Worm (Caenorhabditis elegans) whole organism, L3 larva: ENCODE results near the gene C08B6.3.
A peak's percentile ranks its signal among the peaks of the same experiment; 100 is the strongest.

Experiments used
- R02D3.7 ChIP-seq: fragments of 150-350 bp; optimal IDR thresholded peaks from 2 replicates; lab custom pipeline; 2014; ENCODE audit warnings: missing biosample characterization, missing genetic modification characterization
- ZK546.5 ChIP-seq: sonication (generic microtip); optimal IDR thresholded peaks from 2 replicates; lab custom pipeline; 2017; ENCODE audit warnings: missing biosample characterization, missing genetic modification characterization
- ama-1 ChIP-seq: fragments of 150-350 bp; optimal IDR thresholded peaks from 2 replicates; lab custom pipeline; 2018
- ceh-16 ChIP-seq: sonication (generic microtip); optimal IDR thresholded peaks from 2 replicates; lab custom pipeline; 2017; ENCODE audit warnings: missing biosample characterization, missing genetic modification characterization
- ceh-28 ChIP-seq: fragments of 150-350 bp; optimal IDR thresholded peaks from 2 replicates; lab custom pipeline; 2014; ENCODE audit warnings: missing biosample characterization, missing genetic modification reagents, missing genetic modification characterization
- ceh-9 ChIP-seq: sonication (generic microtip); optimal IDR thresholded peaks from 2 replicates; lab custom pipeline; 2018; ENCODE audit warnings: missing biosample characterization, missing genetic modification characterization
- daf-12 ChIP-seq: fragments of 150-350 bp; optimal IDR thresholded peaks from 2 replicates; lab custom pipeline; 2014; ENCODE audit warnings: missing biosample characterization, missing genetic modification reagents, missing genetic modification characterization
- egl-27 ChIP-seq: sonication (generic microtip); optimal IDR thresholded peaks from 4 replicates; lab custom pipeline; 2017; ENCODE audit warnings: missing biosample characterization, missing genetic modification reagents, missing genetic modification characterization
- egl-5 ChIP-seq: fragments of 150-350 bp; optimal IDR thresholded peaks from 2 replicates; lab custom pipeline; 2017; ENCODE audit warnings: missing biosample characterization, missing genetic modification reagents, missing genetic modification characterization, inconsistent platforms
- elt-1 ChIP-seq: fragments of 150-350 bp; optimal IDR thresholded peaks from 2 replicates; lab custom pipeline; 2014; ENCODE audit warnings: missing biosample characterization, missing genetic modification characterization
- elt-2 ChIP-seq: sonication (generic microtip); optimal IDR thresholded peaks from 2 replicates; lab custom pipeline; 2016; ENCODE audit warnings: missing genetic modification reagents, mild to moderate bottlenecking, missing genetic modification characterization, missing compliant biosample characterization
- elt-3 ChIP-seq, 3 experiments: fragments of 150-350 bp in 1 of 3; sonication (generic microtip) in 2 of 3; optimal IDR thresholded peaks; 2 replicates in 2 of 3; 4 replicates in 1 of 3; lab custom pipeline; 2014 to 2017; ENCODE audit warnings: missing biosample characterization in 3 of 3, missing genetic modification characterization in 3 of 3
- fkh-2 ChIP-seq: fragments of 150-350 bp; optimal IDR thresholded peaks from 2 replicates; lab custom pipeline; 2014; ENCODE audit warnings: missing biosample characterization, missing genetic modification reagents, missing genetic modification characterization
- fos-1 ChIP-seq: fragments of 150-350 bp; optimal IDR thresholded peaks from 2 replicates; lab custom pipeline; 2014; ENCODE audit warnings: missing biosample characterization, missing genetic modification characterization
- hmg-11 ChIP-seq: sonication (generic microtip); optimal IDR thresholded peaks from 2 replicates; lab custom pipeline; 2016; ENCODE audit warnings: missing genetic modification characterization, missing compliant biosample characterization
- jun-1 ChIP-seq: fragments of 150-350 bp; optimal IDR thresholded peaks from 2 replicates; lab custom pipeline; 2014; ENCODE audit warnings: missing biosample characterization, missing genetic modification reagents, missing genetic modification characterization
- lin-15B ChIP-seq: fragments of 150-350 bp; optimal IDR thresholded peaks from 2 replicates; lab custom pipeline; 2014; ENCODE audit warnings: missing biosample characterization, missing genetic modification characterization
- lsy-12 ChIP-seq: sonication (generic microtip); optimal IDR thresholded peaks from 2 replicates; lab custom pipeline; 2016; ENCODE audit warnings: mild to moderate bottlenecking, missing genetic modification characterization, missing compliant biosample characterization
- mdl-1 ChIP-seq: fragments of 150-350 bp; optimal IDR thresholded peaks from 2 replicates; lab custom pipeline; 2014; ENCODE audit warnings: missing biosample characterization, missing genetic modification characterization
- nfya-1 ChIP-seq: sonication (generic microtip); optimal IDR thresholded peaks from 2 replicates; lab custom pipeline; 2017; ENCODE audit warnings: missing genetic modification characterization, mild to moderate bottlenecking, missing compliant biosample characterization, antibody characterized with exemption, moderate library complexity; ENCODE audit not compliant: insufficient read depth
- nhr-12 ChIP-seq: fragments of 150-350 bp; optimal IDR thresholded peaks from 2 replicates; lab custom pipeline; 2014; ENCODE audit warnings: missing biosample characterization, missing genetic modification characterization
- nhr-23 ChIP-seq: fragments of 150-350 bp; optimal IDR thresholded peaks from 2 replicates; lab custom pipeline; 2014; ENCODE audit warnings: missing biosample characterization, missing genetic modification reagents, missing genetic modification characterization
- nhr-237 ChIP-seq: fragments of 150-350 bp; optimal IDR thresholded peaks from 2 replicates; lab custom pipeline; 2014; ENCODE audit warnings: missing biosample characterization, missing genetic modification characterization
- nhr-25 ChIP-seq: sonication (generic microtip); optimal IDR thresholded peaks from 2 replicates; lab custom pipeline; 2017; ENCODE audit warnings: missing biosample characterization, missing genetic modification characterization
- nhr-28 ChIP-seq: fragments of 150-350 bp; optimal IDR thresholded peaks from 2 replicates; lab custom pipeline; 2014; ENCODE audit warnings: missing biosample characterization, missing genetic modification characterization
- nhr-43 ChIP-seq: sonication (generic microtip); optimal IDR thresholded peaks from 2 replicates; lab custom pipeline; 2016; ENCODE audit warnings: mild to moderate bottlenecking, missing genetic modification characterization, missing compliant biosample characterization; ENCODE audit not compliant: poor library complexity, severe bottlenecking
- nhr-67 ChIP-seq: fragments of 150-350 bp; optimal IDR thresholded peaks from 2 replicates; lab custom pipeline; 2014; ENCODE audit warnings: missing biosample characterization, missing genetic modification characterization
- nhr-76 ChIP-seq: fragments of 150-350 bp; sonication (generic microtip); optimal IDR thresholded peaks from 5 replicates; lab custom pipeline; 2014; ENCODE audit warnings: missing biosample characterization, missing genetic modification characterization
- pha-4 ChIP-seq: fragments of 150-350 bp; optimal IDR thresholded peaks from 2 replicates; lab custom pipeline; 2014; ENCODE audit warnings: missing biosample characterization, missing genetic modification reagents, missing genetic modification characterization
- pqm-1 ChIP-seq: fragments of 150-350 bp; optimal IDR thresholded peaks from 2 replicates; lab custom pipeline; 2017; ENCODE audit warnings: missing biosample characterization, missing genetic modification characterization, inconsistent platforms
- snpc-4 ChIP-seq: fragments of 150-350 bp; optimal IDR thresholded peaks from 2 replicates; lab custom pipeline; 2014; ENCODE audit warnings: missing biosample characterization, missing genetic modification characterization
- tbx-2 ChIP-seq: sonication (generic microtip); optimal IDR thresholded peaks from 2 replicates; lab custom pipeline; 2016; ENCODE audit warnings: mild to moderate bottlenecking, missing genetic modification characterization, missing compliant biosample characterization
- unc-39 ChIP-seq: sonication (generic microtip); optimal IDR thresholded peaks from 4 replicates; lab custom pipeline; 2017; ENCODE audit warnings: missing biosample characterization, missing genetic modification characterization
- unc-62 ChIP-seq: fragments of 150-350 bp; sonication (generic microtip); optimal IDR thresholded peaks from 4 replicates; lab custom pipeline; 2014; ENCODE audit warnings: missing biosample characterization, missing genetic modification reagents, missing genetic modification characterization
- zag-1 ChIP-seq: fragments of 150-350 bp; optimal IDR thresholded peaks from 2 replicates; lab custom pipeline; 2014; ENCODE audit warnings: missing biosample characterization, missing genetic modification characterization
- ztf-11 ChIP-seq: fragments of 150-350 bp; optimal IDR thresholded peaks from 2 replicates; lab custom pipeline; 2014; ENCODE audit warnings: missing biosample characterization, missing genetic modification characterization
- ztf-4 ChIP-seq: fragments of 150-350 bp; optimal IDR thresholded peaks from 2 replicates; lab custom pipeline; 2014; ENCODE audit warnings: missing biosample characterization, missing genetic modification characterization

Gene C08B6.3

ce11 chrV:10159972-10160371 is 47.9 kb upstream of the C08B6.3 start:
- no peak for TF ChIP-seq ceh-9 (tag; lab: Kevin White, UChicago)
- peak; percentile 78 for TF ChIP-seq elt-2 (tag; lab: Kevin White, UChicago)
- TF ChIP-seq pqm-1 (tag; lab: Kevin White, UChicago): peak; percentile 65
- TF ChIP-seq ceh-28: no peak
- no peak for TF ChIP-seq ztf-11
- peak; percentile 15 for TF ChIP-seq pha-4 (tag; lab: Kevin White, UChicago)
- TF ChIP-seq, all 47 proteins: peak for 3

ce11 chrV:10158528-10158927 is 46.4 kb upstream of the C08B6.3 start, which contains the start of gene srsx-30:
Gene srsx-30 (plus strand): TSS chrV:10158828.
- TF ChIP-seq pha-4 (tag; lab: Kevin White, UChicago): no peak
- no peak for TF ChIP-seq R02D3.7 (tag; lab: Kevin White, UChicago)
- no peak for TF ChIP-seq nhr-23
- TF ChIP-seq mdl-1 (tag; lab: Kevin White, UChicago): no peak

ce11 chrV:10154698-10155097 is 42.6 kb upstream of the C08B6.3 start, which contains the start of gene srsx-29:
Gene srsx-29 (plus strand): TSS chrV:10154998.
- TF ChIP-seq R02D3.7 (tag; lab: Kevin White, UChicago) (no peak), pha-4 (tag; lab: Kevin White, UChicago) (no peak), lin-15B (tag; lab: Kevin White, UChicago) (no peak), mdl-1 (tag; lab: Kevin White, UChicago) (no peak), daf-12 (tag; lab: Kevin White, UChicago) (no peak), nhr-12 (no peak), nfya-1 (tag; lab: Kevin White, UChicago) (no peak), snpc-4 (tag; lab: Kevin White, UChicago) (no peak), egl-27 (tag; lab: Kevin White, UChicago) (no peak), ceh-28 (no peak), tbx-2 (tag; lab: Kevin White, UChicago) (no peak), fkh-2 (no peak), nhr-28 (no peak), pqm-1 (tag; lab: Kevin White, UChicago) (no peak), jun-1 (tag; lab: Kevin White, UChicago) (no peak)

- TF ChIP-seq nhr-67 (no peak), fos-1 (tag; lab: Kevin White, UChicago) (no peak), egl-27 (tag; lab: Kevin White, UChicago) (no peak), lin-15B (tag; lab: Kevin White, UChicago) (no peak), fkh-2 (no peak), nhr-25 (tag; lab: Kevin White, UChicago) (no peak)
- TF ChIP-seq, all 47 proteins: peak for 0
Observed at ce11 chrV:10153076-10153475, 41.0 kb upstream of the C08B6.3 start.

- TF ChIP-seq nfya-1 (tag; lab: Kevin White, UChicago) (no peak), pha-4 (tag; lab: Kevin White, UChicago) (no peak), ceh-16 (no peak), lsy-12 (no peak), ama-1 (no peak), nhr-237 (no peak), ztf-4 (tag; lab: Kevin White, UChicago) (no peak), egl-5 (tag; lab: Kevin White, UChicago) (no peak), elt-2 (tag; lab: Kevin White, UChicago) (no peak), lin-15B (tag; lab: Kevin White, UChicago) (no peak), elt-1 (no peak), zag-1 (tag; lab: Kevin White, UChicago) (no peak), nhr-43 (tag; lab: Kevin White, UChicago) (no peak), nhr-25 (tag; lab: Kevin White, UChicago) (no peak), ZK546.5 (tag; lab: Kevin White, UChicago) (no peak)
Observed at ce11 chrV:10152278-10152677, 40.2 kb upstream of the C08B6.3 start, which contains the start of gene srsx-28. Gene srsx-28 (plus strand): TSS chrV:10152578.

ce11 chrV:10149728-10150127 is 37.6 kb upstream of the C08B6.3 start, which contains the start of gene srsx-27:
Gene srsx-27 (plus strand): TSS chrV:10150028.
- TF ChIP-seq daf-12 (tag; lab: Kevin White, UChicago): no peak
- TF ChIP-seq tbx-2 (tag; lab: Kevin White, UChicago): no peak
- TF ChIP-seq ZK546.5 (tag; lab: Kevin White, UChicago): no peak
- no peak for TF ChIP-seq hmg-11 (tag; lab: Kevin White, UChicago)
- no peak for TF ChIP-seq elt-3 (tag; optimal IDR thresholded peaks at IDR 0.05; lab: Kevin White, UChicago)
- TF ChIP-seq lsy-12: no peak
- no peak for TF ChIP-seq pha-4 (tag; lab: Kevin White, UChicago)
- TF ChIP-seq ceh-16: no peak
- TF ChIP-seq ztf-4 (tag; lab: Kevin White, UChicago): no peak
- no peak for TF ChIP-seq ceh-9 (tag; lab: Kevin White, UChicago)
- TF ChIP-seq nhr-43 (tag; lab: Kevin White, UChicago): no peak
- no peak for TF ChIP-seq unc-39 (tag; lab: Kevin White, UChicago)
- no peak for TF ChIP-seq nhr-25 (tag; lab: Kevin White, UChicago)
- TF ChIP-seq nhr-67: no peak
- no peak for TF ChIP-seq ama-1
- TF ChIP-seq snpc-4 (tag; lab: Kevin White, UChicago): no peak
- TF ChIP-seq egl-27 (tag; lab: Kevin White, UChicago): no peak
- no peak for TF ChIP-seq nhr-76 (tag; lab: Kevin White, UChicago)
- TF ChIP-seq unc-62 (GFP tag; lab: Kevin White, UChicago): no peak
- no peak for TF ChIP-seq ztf-11
- TF ChIP-seq, all 47 proteins: peak for 0
